Worm (Caenorhabditis elegans): Measurements from ENCODE around the gene F37B4.10.

F37B4.10 gene

ce11 chrV:2877509-2877908 is at the start of gene F37B4.10:
Gene F37B4.10, minus strand, starts transcription at chrV:2877609.
- TF ChIP-seq hlh-30 (tag; optimal IDR thresholded peaks at IDR 0.05; ENCODE audit: insufficient read depth) (no peak), tbx-2 (tag; optimal IDR thresholded peaks at IDR 0.05) (no peak), eyg-1 (tag; optimal IDR thresholded peaks at IDR 0.05) (no peak), pat-9 (tag; optimal IDR thresholded peaks at IDR 0.05) (no peak), ceh-45 (GFP tag; IDR thresholded peaks at IDR 0.05) (no peak), odd-2 (tag; optimal IDR thresholded peaks at IDR 0.05) (no peak), che-1 (tag; optimal IDR thresholded peaks at IDR 0.05) (no peak)

ce11 chrV:2922594-2922993 is 45.2 kb upstream of the F37B4.10 start, which contains the start of gene srh-38:
Gene srh-38, minus strand, starts transcription at chrV:2922694.
- TF ChIP-seq unc-42 (tag; optimal IDR thresholded peaks at IDR 0.05) (no peak), ceh-6 (GFP tag; optimal IDR thresholded peaks at IDR 0.05) (no peak), pqm-1 (tag; optimal IDR thresholded peaks at IDR 0.05) (no peak)

ce11 chrV:2920125-2920524 is 42.7 kb upstream of the F37B4.10 start:
- TF ChIP-seq eyg-1 (tag; optimal IDR thresholded peaks at IDR 0.05) = no peak
- TF ChIP-seq dve-1 (tag; optimal IDR thresholded peaks at IDR 0.05) = no peak
- no peak for TF ChIP-seq unc-55 (GFP tag; optimal IDR thresholded peaks at IDR 0.05)
- TF ChIP-seq hlh-8 (tag; optimal IDR thresholded peaks at IDR 0.05) = no peak
- TF ChIP-seq ceh-6 (GFP tag; optimal IDR thresholded peaks at IDR 0.05) = no peak
- TF ChIP-seq F13H6.1 (tag; optimal IDR thresholded peaks at IDR 0.05) = no peak
- TF ChIP-seq pqm-1 (tag; optimal IDR thresholded peaks at IDR 0.05) = no peak
- no peak for TF ChIP-seq pha-4 (tag; optimal IDR thresholded peaks at IDR 0.05)
- TF ChIP-seq sox-4 (tag; optimal IDR thresholded peaks at IDR 0.05) = no peak
- TF ChIP-seq ceh-34 (tag; optimal IDR thresholded peaks at IDR 0.05) = no peak
- no peak for TF ChIP-seq pros-1 (tag; optimal IDR thresholded peaks at IDR 0.05)
- TF ChIP-seq madf-2 (tag; optimal IDR thresholded peaks at IDR 0.05) = no peak
- TF ChIP-seq dmd-4 (tag; optimal IDR thresholded peaks at IDR 0.05; ENCODE audit: borderline replicate concordance) = no peak
- TF ChIP-seq ama-1 (optimal IDR thresholded peaks at IDR 0.05) = no peak

- TF ChIP-seq nhr-232 (tag; optimal IDR thresholded peaks at IDR 0.05) (no peak), ceh-6 (GFP tag; optimal IDR thresholded peaks at IDR 0.05) (no peak), ceh-34 (tag; optimal IDR thresholded peaks at IDR 0.05) (no peak), pha-2 (tag; optimal IDR thresholded peaks at IDR 0.05) (no peak), syd-9 (tag; optimal IDR thresholded peaks at IDR 0.05) (no peak), zip-5 (tag; optimal IDR thresholded peaks at IDR 0.05) (no peak), unc-42 (tag; optimal IDR thresholded peaks at IDR 0.05) (no peak), unc-3 (GFP tag; conservative IDR thresholded peaks at IDR 0.05) (no peak), unc-3 (tag; optimal IDR thresholded peaks at IDR 0.05) (no peak), ref-2 (tag; optimal IDR thresholded peaks at IDR 0.05) (no peak), sox-4 (tag; optimal IDR thresholded peaks at IDR 0.05) (no peak), hlh-30 (tag; optimal IDR thresholded peaks at IDR 0.05; ENCODE audit: insufficient read depth) (no peak), F13H6.1 (tag; optimal IDR thresholded peaks at IDR 0.05) (no peak), dve-1 (tag; optimal IDR thresholded peaks at IDR 0.05) (no peak), elt-2 (tag; optimal IDR thresholded peaks at IDR 0.05) (no peak), fkh-6 (tag; optimal IDR thresholded peaks at IDR 0.05) (no peak), sdc-2 (tag; optimal IDR thresholded peaks at IDR 0.05) (no peak)
These were observed 36.5 kb upstream of the F37B4.10 start, which contains the start of gene srh-146 for ce11 chrV:2913948-2914347. Gene srh-146, plus strand, starts transcription at chrV:2914248.

ce11 chrV:2912901-2913300 is 35.5 kb upstream of the F37B4.10 start, which contains the start of gene C31B8.9:
Gene C31B8.9, minus strand, starts transcription at chrV:2913001.
- TF ChIP-seq ahr-1 (tag; optimal IDR thresholded peaks at IDR 0.05) (no peak), ref-2 (tag; optimal IDR thresholded peaks at IDR 0.05) (no peak), ceh-2 (tag; optimal IDR thresholded peaks at IDR 0.05) (no peak), zip-5 (tag; optimal IDR thresholded peaks at IDR 0.05) (no peak), pax-1 (tag; optimal IDR thresholded peaks at IDR 0.05) (no peak), fax-1 (tag; optimal IDR thresholded peaks at IDR 0.05) (no peak), unc-3 (GFP tag; conservative IDR thresholded peaks at IDR 0.05) (no peak), unc-3 (tag; optimal IDR thresholded peaks at IDR 0.05) (no peak), ceh-22 (tag; optimal IDR thresholded peaks at IDR 0.05) (no peak), ttx-3 (tag; optimal IDR thresholded peaks at IDR 0.05) (no peak), hlh-30 (tag; optimal IDR thresholded peaks at IDR 0.05; ENCODE audit: insufficient read depth) (no peak), pqm-1 (tag; optimal IDR thresholded peaks at IDR 0.05) (no peak), nfya-1 (tag; optimal IDR thresholded peaks at IDR 0.05) (no peak), che-1 (tag; optimal IDR thresholded peaks at IDR 0.05) (no peak), pros-1 (tag; optimal IDR thresholded peaks at IDR 0.05) (no peak), hlh-15 (tag; optimal IDR thresholded peaks at IDR 0.05) (no peak), fkh-10 (GFP tag; optimal IDR thresholded peaks at IDR 0.05) (no peak), dve-1 (tag; optimal IDR thresholded peaks at IDR 0.05) (no peak), F13H6.1 (tag; optimal IDR thresholded peaks at IDR 0.05) (no peak), elt-2 (tag; optimal IDR thresholded peaks at IDR 0.05) (no peak)

Data from whole organism, late embryonic.